Fruit fly (Drosophila melanogaster): ENCODE results near the gene CG3744.

Gene CG3744

dm6 chr3R:24870389-24871048 lies 5.9 kb downstream of the CG3744 start, which contains the start of gene CycB3 (continued):
- TF ChIP-seq ind (GFP tag; optimal IDR thresholded peaks at IDR 0.05) (no peak), CG9817 (tag; optimal IDR thresholded peaks at IDR 0.05) (peak; percentile 28), kay (GFP tag; optimal IDR thresholded peaks at IDR 0.05) (no peak), odd (GFP tag; optimal IDR thresholded peaks at IDR 0.05) (no peak), CG10274 (GFP tag; optimal IDR thresholded peaks at IDR 0.05) (no peak), CG42726 (GFP tag; IDR thresholded peaks at IDR 0.05; ENCODE audit: partially characterized antibody) (0 out of 2 replicates have a peak, but pooled peaks have one; percentile 6), CG17361 (GFP tag; IDR thresholded peaks at IDR 0.05) (no peak), HmgZ (tag; optimal IDR thresholded peaks at IDR 0.05) (peak; percentile 71), MTF-1 (GFP tag; optimal IDR thresholded peaks at IDR 0.05; ENCODE audit: borderline replicate concordance) (peak; percentile 63), MESR4 (GFP tag; optimal IDR thresholded peaks at IDR 0.05) (peak; percentile 64), CG14050 (GFP tag; IDR thresholded peaks at IDR 0.05) (no peak), CG33557 (GFP tag; optimal IDR thresholded peaks at IDR 0.05) (peak; percentile 8), Ets97D (GFP tag; optimal IDR thresholded peaks at IDR 0.05) (peak; percentile 93), az2 (GFP tag; optimal IDR thresholded peaks at IDR 0.05) (no peak), tll (GFP tag; optimal IDR thresholded peaks at IDR 0.05) (peak in 1 of 2 experiments; percentile 33), Hsf (GFP tag; optimal IDR thresholded peaks at IDR 0.05) (peak; percentile 11), dpn (GFP tag; optimal IDR thresholded peaks at IDR 0.05) (peak in 1 of 2 experiments; percentile 2), dm (GFP tag; optimal IDR thresholded peaks at IDR 0.05) (peak; percentile 53), CG11247 (GFP tag; IDR thresholded peaks at IDR 0.05) (no peak), Dek (tag; optimal IDR thresholded peaks at IDR 0.05) (no peak), BtbVII (GFP tag; optimal IDR thresholded peaks at IDR 0.05) (no peak), gfzf (GFP tag; optimal IDR thresholded peaks at IDR 0.05) (peak; percentile 92), Dbx (GFP tag; IDR thresholded peaks at IDR 0.05) (0 out of 3 replicates have a peak, but pooled peaks have one; percentile 13), Spps (tag; optimal IDR thresholded peaks at IDR 0.05) (peak; percentile 30), tna (GFP tag; IDR thresholded peaks at IDR 0.05; ENCODE audit: partially characterized antibody) (0 out of 2 replicates have a peak, but pooled peaks have one; percentile 30), Tbp (GFP tag; optimal IDR thresholded peaks at IDR 0.05) (peak; percentile 17), Dad (GFP tag; optimal IDR thresholded peaks at IDR 0.05) (peak; percentile 2), CG43689 (GFP tag; IDR thresholded peaks at IDR 0.05) (no peak), ase (GFP tag; IDR thresholded peaks at IDR 0.05) (peak; percentile 36; the same call in 1 of the 3 replicates), CG6791 (GFP tag; IDR thresholded peaks at IDR 0.05; ENCODE audit: partially characterized antibody) (0 out of 3 replicates have a peak, but pooled peaks have one; percentile 51), Opbp (GFP tag; IDR thresholded peaks at IDR 0.05; ENCODE audit: partially characterized antibody) (peak; percentile 56; the same call in 2 of the 3 replicates), Mad (GFP tag; optimal IDR thresholded peaks at IDR 0.05) (no peak), stwl (tag; optimal IDR thresholded peaks at IDR 0.05) (peak; percentile 65), CTCF (GFP tag; optimal IDR thresholded peaks at IDR 0.05) (peak; percentile 58), CG3847 (GFP tag; IDR thresholded peaks at IDR 0.05) (peak; percentile 42), D (optimal IDR thresholded peaks at IDR 0.05) (no peak), D (GFP tag; optimal IDR thresholded peaks at IDR 0.05) (no peak), CG4424 (GFP tag; optimal IDR thresholded peaks at IDR 0.05) (no peak), CG10979 (tag; optimal IDR thresholded peaks at IDR 0.05) (peak; percentile 41), ci (GFP tag; IDR thresholded peaks at IDR 0.05) (peak; percentile 67; the same call in 1 of the 3 replicates), Mrtf (GFP tag; IDR thresholded peaks at IDR 0.05) (no peak), nom (GFP tag; optimal IDR thresholded peaks at IDR 0.05) (peak; percentile 16), zfh2 (GFP tag; optimal IDR thresholded peaks at IDR 0.05) (no peak), Bgb (GFP tag; IDR thresholded peaks at IDR 0.05; ENCODE audit: partially characterized antibody) (peak; percentile 56; the same call in 1 of the 2 replicates), CG11093 (GFP tag; IDR thresholded peaks at IDR 0.05) (no peak), CG13287 (GFP tag; IDR thresholded peaks at IDR 0.05; ENCODE audit: partially characterized antibody) (peak; percentile 49), jing (GFP tag; optimal IDR thresholded peaks at IDR 0.05) (no peak), CG8478 (optimal IDR thresholded peaks at IDR 0.05) (no peak), CG1603 (tag; optimal IDR thresholded peaks at IDR 0.05) (peak; percentile 91), CG17186 (GFP tag; optimal IDR thresholded peaks at IDR 0.05) (peak; percentile 89)

All from whole organism, embryonic.